Fruit fly (Drosophila melanogaster) whole organism: ENCODE measurements around the gene Cpr65Ec.

Source experiments
- CG8478 ChIP-seq: fragments of >200 bp; optimal IDR thresholded peaks from 2 replicates; lab custom pipeline; 2018; ENCODE audit warnings: inconsistent platforms
- Dll ChIP-seq: fragments of >200 bp; optimal IDR thresholded peaks from 2 replicates; lab custom pipeline; 2017

DNA sequence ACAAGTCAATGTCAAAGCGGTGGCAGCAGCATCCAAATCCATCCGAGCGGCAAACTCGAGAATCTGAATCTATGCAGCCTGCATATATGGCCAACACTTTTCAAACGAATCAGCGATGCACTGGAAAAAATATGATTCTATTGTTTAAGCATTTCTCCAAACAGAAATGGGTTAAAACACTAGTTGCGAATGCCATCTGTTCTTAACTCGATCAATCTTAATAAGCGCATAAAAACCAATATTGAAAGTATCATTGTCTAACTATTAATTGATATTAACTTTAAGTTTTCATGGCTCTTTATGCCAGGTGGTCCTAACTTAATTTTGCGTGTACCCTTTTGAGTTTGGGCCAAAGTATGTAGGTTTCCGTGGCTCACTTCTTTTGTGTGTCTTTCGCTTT is 12.7 kb downstream of the Cpr65Ec start:
- TF ChIP-seq CG8478 (lab: Kevin White, UChicago), result no peak
- TF ChIP-seq Dll (lab: Kevin White, UChicago), result no peak
